Worm (Caenorhabditis elegans) whole organism, young adult: ENCODE measurements around the gene Y73C8B.9.

Experiments used
- C06A6.2 ChIP-seq: fragments of 200-800 bp; sonication (Bioruptor generic); conservative IDR thresholded peaks from 2 replicates; pipeline ENCODE4 v1.3.6; 2022; ENCODE audit warnings: missing genetic modification characterization, missing compliant biosample characterization
- D2030.7 ChIP-seq: fragments of 200-800 bp; sonication (Bioruptor generic); IDR thresholded peaks from 2 replicates; pipeline ENCODE4 v1.3.6; 2022; ENCODE audit warnings: missing genetic modification reagents, missing genetic modification characterization, missing compliant biosample characterization
- F33H1.4 ChIP-seq: fragments of 200-800 bp; sonication (Bioruptor generic); IDR thresholded peaks from 2 replicates; pipeline ENCODE4 v1.3.6; 2022; ENCODE audit warnings: missing genetic modification reagents, missing genetic modification characterization, missing compliant biosample characterization
- F39B2.1 ChIP-seq: fragments of 200-800 bp; sonication (Bioruptor generic); IDR thresholded peaks from 2 replicates; pipeline ENCODE4 v1.3.6; 2022; ENCODE audit warnings: missing genetic modification reagents, missing genetic modification characterization, missing compliant biosample characterization
- F52B5.7 ChIP-seq: sonication (generic microtip); optimal IDR thresholded peaks from 2 replicates; lab custom pipeline; 2016; ENCODE audit warnings: mild to moderate bottlenecking, missing genetic modification characterization, missing compliant biosample characterization
- F55B11.4 ChIP-seq: sonication (generic microtip); optimal IDR thresholded peaks from 2 replicates; lab custom pipeline; 2016; ENCODE audit warnings: missing compliant biosample characterization, missing genetic modification characterization, borderline replicate concordance; ENCODE audit not compliant: insufficient read depth
- F57A8.1 ChIP-seq: fragments of 200-800 bp; sonication (Bioruptor generic); optimal IDR thresholded peaks from 2 replicates; lab custom pipeline; 2018; ENCODE audit warnings: mild to moderate bottlenecking, missing genetic modification characterization, moderate library complexity, missing compliant biosample characterization
- T07F8.4 ChIP-seq: sonication (generic microtip); optimal IDR thresholded peaks from 2 replicates; lab custom pipeline; 2016; ENCODE audit warnings: mild to moderate bottlenecking, missing genetic modification characterization, moderate library complexity, missing compliant biosample characterization
- T26A5.8 ChIP-seq: sonication (generic microtip); optimal IDR thresholded peaks from 2 replicates; lab custom pipeline; 2016; ENCODE audit warnings: missing genetic modification characterization, missing compliant biosample characterization
- Y53F4B.3 ChIP-seq: fragments of 200-800 bp; sonication (Bioruptor generic); IDR thresholded peaks from 2 replicates; pipeline ENCODE4 v1.3.6; 2022; ENCODE audit warnings: missing genetic modification reagents, missing genetic modification characterization, missing compliant biosample characterization
- Y53G8AR.9 ChIP-seq: fragments of 200-800 bp; sonication (Bioruptor generic); conservative IDR thresholded peaks from 2 replicates; pipeline ENCODE4 v1.3.6; 2022; ENCODE audit warnings: missing genetic modification reagents, missing genetic modification characterization, missing compliant biosample characterization
- Y95B8A.8 ChIP-seq: fragments of 200-800 bp; sonication (Bioruptor generic); IDR thresholded peaks from 2 replicates; pipeline ENCODE4 v1.3.6; 2022; ENCODE audit warnings: missing genetic modification reagents, missing genetic modification characterization, missing compliant biosample characterization
- akir-1 ChIP-seq: fragments of 200-800 bp; sonication (Bioruptor generic); optimal IDR thresholded peaks from 2 replicates; lab custom pipeline; 2018; ENCODE audit warnings: mild to moderate bottlenecking, missing genetic modification characterization, moderate library complexity, missing compliant biosample characterization
- aptf-3 ChIP-seq: fragments of 200-800 bp; sonication (Bioruptor generic); IDR thresholded peaks from 2 replicates; pipeline ENCODE4 v1.3.6; 2022; ENCODE audit warnings: missing genetic modification characterization, missing compliant biosample characterization
- athp-1 ChIP-seq: sonication (generic microtip); optimal IDR thresholded peaks from 2 replicates; lab custom pipeline; 2017; ENCODE audit warnings: mild to moderate bottlenecking, missing genetic modification characterization, missing compliant biosample characterization
- attf-3 ChIP-seq: fragments of 200-800 bp; sonication (Bioruptor generic); conservative IDR thresholded peaks from 2 replicates; pipeline ENCODE4 v1.3.6; 2022; ENCODE audit warnings: missing genetic modification reagents, missing genetic modification characterization, missing compliant biosample characterization
- attf-5 ChIP-seq: fragments of 200-800 bp; sonication (Bioruptor generic); optimal IDR thresholded peaks from 2 replicates; lab custom pipeline; 2018; ENCODE audit warnings: mild to moderate bottlenecking, missing genetic modification characterization, missing compliant biosample characterization
- attf-6 ChIP-seq: fragments of 200-800 bp; sonication (Bioruptor generic); IDR thresholded peaks from 2 replicates; pipeline ENCODE4 v1.3.6; 2022; ENCODE audit warnings: missing genetic modification reagents, missing genetic modification characterization, missing compliant biosample characterization
- bed-1 ChIP-seq: fragments of 200-800 bp; sonication (Bioruptor generic); IDR thresholded peaks from 2 replicates; pipeline ENCODE4 v1.3.6; 2022; ENCODE audit warnings: missing genetic modification reagents, missing genetic modification characterization, missing compliant biosample characterization
- ccch-3 ChIP-seq: fragments of 200-800 bp; sonication (Bioruptor generic); optimal IDR thresholded peaks from 2 replicates; lab custom pipeline; 2018; ENCODE audit warnings: mild to moderate bottlenecking, missing genetic modification characterization, missing compliant biosample characterization
- ceh-27 ChIP-seq: fragments of 200-800 bp; sonication (Bioruptor generic); optimal IDR thresholded peaks from 2 replicates; lab custom pipeline; 2018; ENCODE audit warnings: mild to moderate bottlenecking, missing genetic modification characterization, moderate library complexity, missing compliant biosample characterization
- ceh-58 ChIP-seq: fragments of 200-800 bp; sonication (Bioruptor generic); IDR thresholded peaks from 2 replicates; pipeline ENCODE4 v1.3.6; 2022; ENCODE audit warnings: missing genetic modification characterization, missing compliant biosample characterization
- die-1 ChIP-seq: sonication (generic microtip); optimal IDR thresholded peaks from 2 replicates; lab custom pipeline; 2016; ENCODE audit warnings: missing genotype, mild to moderate bottlenecking, missing genetic modification characterization, missing compliant biosample characterization
- dox-1 ChIP-seq: fragments of 200-800 bp; sonication (Bioruptor generic); IDR thresholded peaks from 2 replicates; pipeline ENCODE4 v1.3.6; 2022; ENCODE audit warnings: missing genetic modification reagents, missing genetic modification characterization, missing compliant biosample characterization
- dpff-1 ChIP-seq: sonication (generic microtip); optimal IDR thresholded peaks from 2 replicates; lab custom pipeline; 2017; ENCODE audit warnings: mild to moderate bottlenecking, missing genetic modification characterization, missing compliant biosample characterization
- dpl-1 ChIP-seq: fragments of 150-350 bp; optimal IDR thresholded peaks from 2 replicates; lab custom pipeline; 2014; ENCODE audit warnings: missing biosample characterization, missing genetic modification reagents, missing genetic modification characterization
- efl-1 ChIP-seq: fragments of 150-350 bp; optimal IDR thresholded peaks from 2 replicates; lab custom pipeline; 2014; ENCODE audit warnings: missing biosample characterization, missing genetic modification reagents, missing genetic modification characterization
- fkh-3 ChIP-seq: sonication (generic microtip); optimal IDR thresholded peaks from 2 replicates; lab custom pipeline; 2016; ENCODE audit warnings: mild to moderate bottlenecking, missing genetic modification characterization, missing compliant biosample characterization
- let-607 ChIP-seq, 2 experiments: fragments of 200-800 bp in 1 of 2; sonication (Bioruptor generic) in 1 of 2; sonication (generic microtip) in 1 of 2; optimal IDR thresholded peaks; 2 replicates each; lab custom pipeline; 2016 to 2018; ENCODE audit warnings: mild to moderate bottlenecking in 2 of 2, missing compliant biosample characterization in 2 of 2, missing genetic modification characterization in 2 of 2, moderate library complexity in 2 of 2, missing genotype in 1 of 2
- lin-26 ChIP-seq: fragments of 200-800 bp; sonication (Bioruptor generic); IDR thresholded peaks from 2 replicates; pipeline ENCODE4 v1.3.6; 2022; ENCODE audit warnings: missing genetic modification reagents, missing genetic modification characterization, missing compliant biosample characterization
- madf-3 ChIP-seq: fragments of 200-800 bp; sonication (Bioruptor generic); IDR thresholded peaks from 2 replicates; pipeline ENCODE4 v1.3.6; 2022; ENCODE audit warnings: missing genetic modification reagents, missing genetic modification characterization, missing compliant biosample characterization
- mxl-1 ChIP-seq: sonication (generic microtip); optimal IDR thresholded peaks from 2 replicates; lab custom pipeline; 2016; ENCODE audit warnings: missing genetic modification characterization, missing compliant biosample characterization
- nfyb-1 ChIP-seq: fragments of 200-800 bp; sonication (Bioruptor generic); IDR thresholded peaks from 2 replicates; pipeline ENCODE4 v1.3.6; 2022; ENCODE audit warnings: missing genetic modification reagents, missing genetic modification characterization, missing compliant biosample characterization
- pha-4 ChIP-seq: fragments of 150-350 bp; sonication (generic microtip); optimal IDR thresholded peaks from 2 replicates; lab custom pipeline; 2014; ENCODE audit warnings: missing biosample characterization, missing genetic modification reagents, missing genetic modification characterization
- rec-8 ChIP-seq, 2 experiments: sonication (generic microtip); optimal IDR thresholded peaks; 2 replicates each; lab custom pipeline; 2016; ENCODE audit warnings: mild to moderate bottlenecking in 2 of 2, missing genetic modification characterization in 2 of 2, missing genetic modification reagents in 2 of 2, missing genotype in 2 of 2, missing biosample characterization in 1 of 2, missing compliant biosample characterization in 1 of 2, moderate library complexity in 1 of 2
- snpc-1.3 ChIP-seq: sonication (generic microtip); optimal IDR thresholded peaks from 2 replicates; lab custom pipeline; 2017; ENCODE audit warnings: missing genetic modification characterization, mild to moderate bottlenecking, missing compliant biosample characterization, antibody characterized with exemption, moderate library complexity, missing genotype, missing genetic modification reagents; ENCODE audit not compliant: insufficient read depth
- snpc-3.4 ChIP-seq: sonication (generic microtip); optimal IDR thresholded peaks from 2 replicates; lab custom pipeline; 2017; ENCODE audit warnings: missing genetic modification characterization, mild to moderate bottlenecking, missing compliant biosample characterization, antibody characterized with exemption, moderate library complexity, missing genotype, missing genetic modification reagents
- unc-62 ChIP-seq: fragments of 150-350 bp; optimal IDR thresholded peaks from 2 replicates; lab custom pipeline; 2014; ENCODE audit warnings: missing biosample characterization, missing genetic modification reagents, missing genetic modification characterization
- xnd-1 ChIP-seq: sonication (generic microtip); optimal IDR thresholded peaks from 2 replicates; lab custom pipeline; 2016; ENCODE audit warnings: missing genotype, missing genetic modification reagents, missing genetic modification characterization, missing compliant biosample characterization
- zfh-2 ChIP-seq: fragments of 200-800 bp; sonication (Bioruptor generic); conservative IDR thresholded peaks from 2 replicates; pipeline ENCODE4 v1.3.6; 2022; ENCODE audit warnings: missing genetic modification reagents, missing genetic modification characterization, missing compliant biosample characterization
- zim-3 ChIP-seq: sonication (generic microtip); optimal IDR thresholded peaks from 2 replicates; lab custom pipeline; 2017; ENCODE audit warnings: mild to moderate bottlenecking, missing genetic modification characterization, moderate library complexity, missing compliant biosample characterization
- ztf-25 ChIP-seq: fragments of 200-800 bp; sonication (Bioruptor generic); IDR thresholded peaks from 2 replicates; pipeline ENCODE4 v1.3.6; 2022; ENCODE audit warnings: missing genetic modification reagents, missing genetic modification characterization, missing compliant biosample characterization
- ztf-28 ChIP-seq: fragments of 200-800 bp; sonication (Bioruptor generic); IDR thresholded peaks from 2 replicates; pipeline ENCODE4 v1.3.6; 2022; ENCODE audit warnings: missing genetic modification reagents, missing genetic modification characterization, missing compliant biosample characterization

Y73C8B.9 gene

ce11 chrV:3156786-3157185 is 36.6 kb upstream of the Y73C8B.9 start, which contains the start of gene exh-1 (continued):
- TF ChIP-seq T07F8.4 (tag; lab: Kevin White, UChicago) = no peak

ce11 chrV:3158379-3158778 is 35.0 kb upstream of the Y73C8B.9 start:
- no peak for TF ChIP-seq attf-3 (GFP tag; lab: Robert Waterston, UW)
- TF ChIP-seq efl-1 (GFP tag; lab: Kevin White, UChicago) = no peak
- no peak for TF ChIP-seq rec-8 (tag; optimal IDR thresholded peaks at IDR 0.05; lab: Kevin White, UChicago)
- TF ChIP-seq Y53F4B.3 (GFP tag; lab: Robert Waterston, UW) = no peak
- no peak for TF ChIP-seq snpc-1.3 (tag; lab: Kevin White, UChicago)
- TF ChIP-seq F52B5.7 = no peak
- TF ChIP-seq F57A8.1 (GFP tag; lab: Kevin White, UChicago) = no peak
- no peak for TF ChIP-seq zfh-2 (GFP tag; lab: Robert Waterston, UW)
- no peak for TF ChIP-seq F55B11.4
- TF ChIP-seq unc-62 = no peak
- no peak for TF ChIP-seq F39B2.1
- TF ChIP-seq dpff-1 (tag; lab: Kevin White, UChicago) = no peak
- no peak for TF ChIP-seq lin-26
- TF ChIP-seq attf-6 (GFP tag; lab: Robert Waterston, UW) = no peak
- no peak for TF ChIP-seq akir-1 (GFP tag; lab: Kevin White, UChicago)

- TF ChIP-seq C06A6.2 = no peak
- TF ChIP-seq D2030.7 = no peak
- no peak for TF ChIP-seq ztf-25 (GFP tag; lab: Robert Waterston, UW)
- TF ChIP-seq T26A5.8 (tag; lab: Kevin White, UChicago) = no peak
- no peak for TF ChIP-seq Y53G8AR.9 (GFP tag; lab: Robert Waterston, UW)
- no peak for TF ChIP-seq madf-3 (GFP tag; lab: Robert Waterston, UW)
- no peak for TF ChIP-seq ccch-3 (GFP tag; lab: Kevin White, UChicago)
- TF ChIP-seq ztf-28 = no peak
- TF ChIP-seq, all 124 proteins: peak for 0
Observed at ce11 chrV:3159252-3159651, 34.1 kb upstream of the Y73C8B.9 start, which contains the start of gene C36C5.12. TSS of gene C36C5.12 (minus strand) at chrV:3159352.

- TF ChIP-seq zfh-2 (GFP tag; lab: Robert Waterston, UW) = peak; percentile 67
- no peak for TF ChIP-seq let-607 (tag; optimal IDR thresholded peaks at IDR 0.05; lab: Kevin White, UChicago)
Observed at ce11 chrV:3162299-3162698, 31.1 kb upstream of the Y73C8B.9 start.

ce11 chrV:3163143-3163542 is 30.2 kb upstream of the Y73C8B.9 start:
- no peak for TF ChIP-seq fkh-3 (tag; lab: Kevin White, UChicago)
- TF ChIP-seq zim-3 (tag; lab: Kevin White, UChicago) = peak; percentile 22
- TF ChIP-seq ceh-58 (GFP tag; lab: Robert Waterston, UW) = peak; percentile 77; the same call in 1 of the 2 replicates
- peak; percentile 9 for TF ChIP-seq dpl-1
- TF ChIP-seq athp-1 = peak; percentile 48
- peak; percentile 5 for TF ChIP-seq xnd-1
- TF ChIP-seq bed-1 (GFP tag; lab: Robert Waterston, UW) = 0 out of 2 replicates have a peak, but pooled peaks have one; percentile 58
- 0 out of 2 replicates have a peak, but pooled peaks have one; percentile 16 for TF ChIP-seq Y95B8A.8 (GFP tag; lab: Robert Waterston, UW)
- no peak for TF ChIP-seq ceh-27 (GFP tag; lab: Kevin White, UChicago)
- 0 out of 2 replicates have a peak, but pooled peaks have one; percentile 68 for TF ChIP-seq Y53G8AR.9 (GFP tag; lab: Robert Waterston, UW)
- peak; percentile 1 for TF ChIP-seq snpc-3.4 (tag; lab: Kevin White, UChicago)
- TF ChIP-seq dox-1 (GFP tag; lab: Robert Waterston, UW) = peak; percentile 59; the same call in 1 of the 2 replicates
- peak; percentile 29 for TF ChIP-seq attf-5 (GFP tag; lab: Kevin White, UChicago)
- peak; percentile 73 for TF ChIP-seq die-1 (tag; lab: Kevin White, UChicago)
- peak; percentile 74; the same call in 1 of the 2 replicates for TF ChIP-seq aptf-3
- peak; percentile 62; the same call in 1 of the 2 replicates for TF ChIP-seq nfyb-1 (GFP tag; lab: Robert Waterston, UW)
- TF ChIP-seq mxl-1 (tag; lab: Kevin White, UChicago) = peak; percentile 47
- no peak for TF ChIP-seq pha-4 (tag; lab: Kevin White, UChicago)
- peak; percentile 27; the same call in 1 of the 2 replicates for TF ChIP-seq F33H1.4
